Fruit fly (Drosophila melanogaster) Kc167 (cell line): Measurements from ENCODE around the gene atk.

Source experiments
- Sin3A ChIP-seq: fragments of >200 bp; optimal IDR thresholded peaks from 2 replicates; lab custom pipeline; 2018; ENCODE audit warnings: missing external identifiers
- psq ChIP-seq: fragments of >200 bp; optimal IDR thresholded peaks from 2 replicates; lab custom pipeline; 2017; ENCODE audit warnings: missing external identifiers

- TF ChIP-seq psq (lab: Kevin White, UChicago): no peak
- TF ChIP-seq Sin3A (lab: Kevin White, UChicago): no peak
These were observed 49.4 kb upstream of the atk start for dm6 chr3L:20514101-20514500.
